Worm (Caenorhabditis elegans) whole organism, L2 larva: ENCODE results near the gene C26B2.2.

Source experiments
- C34F6.9 ChIP-seq: fragments of 150-350 bp; optimal IDR thresholded peaks from 2 replicates; lab custom pipeline; 2014; ENCODE audit warnings: missing biosample characterization, missing genetic modification characterization
- F13H6.1 ChIP-seq: sonication (generic microtip); optimal IDR thresholded peaks from 2 replicates; lab custom pipeline; 2016; ENCODE audit warnings: missing genetic modification characterization, missing compliant biosample characterization
- R02D3.7 ChIP-seq: fragments of 150-350 bp; optimal IDR thresholded peaks from 2 replicates; lab custom pipeline; 2014; ENCODE audit warnings: missing biosample characterization, missing genetic modification characterization
- Y55F3AM.14 ChIP-seq: fragments of 200-800 bp; sonication (Bioruptor generic); optimal IDR thresholded peaks from 2 replicates; lab custom pipeline; 2018; ENCODE audit warnings: mild to moderate bottlenecking, missing genetic modification characterization, missing compliant biosample characterization
- ZK546.5 ChIP-seq: sonication (generic microtip); optimal IDR thresholded peaks from 2 replicates; lab custom pipeline; 2017; ENCODE audit warnings: missing biosample characterization, missing genetic modification characterization
- alr-1 ChIP-seq: fragments of 150-350 bp; optimal IDR thresholded peaks from 2 replicates; lab custom pipeline; 2014; ENCODE audit warnings: missing biosample characterization, missing genetic modification characterization
- aly-2 ChIP-seq: fragments of 150-350 bp; optimal IDR thresholded peaks from 2 replicates; lab custom pipeline; 2014; ENCODE audit warnings: missing biosample characterization, missing genetic modification characterization
- ama-1 ChIP-seq: fragments of 150-350 bp; optimal IDR thresholded peaks from 2 replicates; lab custom pipeline; 2018; ENCODE audit warnings: inconsistent platforms
- blmp-1 ChIP-seq: sonication (generic microtip); optimal IDR thresholded peaks from 2 replicates; lab custom pipeline; 2017; ENCODE audit warnings: missing genetic modification characterization, mild to moderate bottlenecking, missing compliant biosample characterization, antibody characterized with exemption, moderate library complexity; ENCODE audit not compliant: insufficient read depth
- ceh-16 ChIP-seq: fragments of 150-350 bp; optimal IDR thresholded peaks from 2 replicates; lab custom pipeline; 2014; ENCODE audit warnings: missing biosample characterization, missing genetic modification characterization
- ceh-82 ChIP-seq: fragments of 150-350 bp; optimal IDR thresholded peaks from 2 replicates; lab custom pipeline; 2014; ENCODE audit warnings: missing biosample characterization, missing genetic modification characterization
- crh-2 ChIP-seq: sonication (generic microtip); optimal IDR thresholded peaks from 2 replicates; lab custom pipeline; 2017; ENCODE audit warnings: missing biosample characterization, missing genetic modification characterization
- dmd-4 ChIP-seq: sonication (generic microtip); optimal IDR thresholded peaks from 2 replicates; lab custom pipeline; 2017; ENCODE audit warnings: missing biosample characterization, missing genetic modification characterization
- egl-27 ChIP-seq: sonication (generic microtip); optimal IDR thresholded peaks from 3 replicates; lab custom pipeline; 2017; ENCODE audit warnings: missing biosample characterization, missing genetic modification reagents, missing genetic modification characterization
- elt-1 ChIP-seq: fragments of 150-350 bp; optimal IDR thresholded peaks from 2 replicates; lab custom pipeline; 2014; ENCODE audit warnings: missing biosample characterization, missing genetic modification characterization
- elt-3 ChIP-seq: sonication (generic microtip); optimal IDR thresholded peaks from 2 replicates; lab custom pipeline; 2017; ENCODE audit warnings: missing biosample characterization, missing genetic modification characterization
- fos-1 ChIP-seq: fragments of 150-350 bp; optimal IDR thresholded peaks from 2 replicates; lab custom pipeline; 2014; ENCODE audit warnings: missing biosample characterization, missing genetic modification characterization
- gmeb-1 ChIP-seq: fragments of 150-350 bp; optimal IDR thresholded peaks from 2 replicates; lab custom pipeline; 2014; ENCODE audit warnings: missing biosample characterization, missing genetic modification characterization
- lin-11 ChIP-seq: fragments of 150-350 bp; sonication (generic microtip); optimal IDR thresholded peaks from 2 replicates; lab custom pipeline; 2014; ENCODE audit warnings: missing biosample characterization, missing genetic modification characterization, inconsistent platforms, mixed read lengths
- lin-13 ChIP-seq: fragments of 150-350 bp; optimal IDR thresholded peaks from 2 replicates; lab custom pipeline; 2014; ENCODE audit warnings: missing biosample characterization, missing genetic modification reagents, missing genetic modification characterization
- lin-39 ChIP-seq: fragments of 150-350 bp; optimal IDR thresholded peaks from 2 replicates; lab custom pipeline; 2014; ENCODE audit warnings: missing biosample characterization, missing genetic modification reagents, missing genetic modification characterization
- lsy-2 ChIP-seq, 2 experiments: fragments of 150-350 bp in 1 of 2; sonication (generic microtip) in 1 of 2; optimal IDR thresholded peaks; 2 replicates each; lab custom pipeline; 2014 to 2017; ENCODE audit warnings: missing biosample characterization in 2 of 2, missing genetic modification characterization in 2 of 2
- mab-5 ChIP-seq: fragments of 150-350 bp; optimal IDR thresholded peaks from 2 replicates; lab custom pipeline; 2014; ENCODE audit warnings: missing biosample characterization, missing genetic modification characterization
- mbf-1 ChIP-seq: sonication (generic microtip); optimal IDR thresholded peaks from 2 replicates; lab custom pipeline; 2017; ENCODE audit warnings: missing biosample characterization, missing genetic modification characterization
- mdl-1 ChIP-seq, 2 experiments: fragments of 150-350 bp in 1 of 2; sonication (generic microtip) in 1 of 2; optimal IDR thresholded peaks; 2 replicates each; lab custom pipeline; 2017; ENCODE audit warnings: missing biosample characterization in 2 of 2, missing genetic modification characterization in 2 of 2
- nhr-10 ChIP-seq: sonication (generic microtip); optimal IDR thresholded peaks from 2 replicates; lab custom pipeline; 2017; ENCODE audit warnings: missing biosample characterization, missing genetic modification characterization
- nhr-11 ChIP-seq: fragments of 150-350 bp; optimal IDR thresholded peaks from 2 replicates; lab custom pipeline; 2014; ENCODE audit warnings: missing biosample characterization, missing genetic modification characterization
- nhr-12 ChIP-seq: fragments of 150-350 bp; optimal IDR thresholded peaks from 2 replicates; lab custom pipeline; 2014; ENCODE audit warnings: missing biosample characterization, missing genetic modification characterization
- nhr-129 ChIP-seq: fragments of 150-350 bp; optimal IDR thresholded peaks from 2 replicates; lab custom pipeline; 2014; ENCODE audit warnings: missing biosample characterization, missing genetic modification characterization
- nhr-21 ChIP-seq: fragments of 150-350 bp; optimal IDR thresholded peaks from 2 replicates; lab custom pipeline; 2014; ENCODE audit warnings: missing biosample characterization, missing genetic modification characterization
- nhr-23 ChIP-seq: fragments of 150-350 bp; optimal IDR thresholded peaks from 2 replicates; lab custom pipeline; 2014; ENCODE audit warnings: missing biosample characterization, missing genetic modification reagents, missing genetic modification characterization
- nhr-237 ChIP-seq: fragments of 150-350 bp; optimal IDR thresholded peaks from 2 replicates; lab custom pipeline; 2014; ENCODE audit warnings: missing biosample characterization, missing genetic modification characterization
- nhr-25 ChIP-seq: fragments of 150-350 bp; sonication (generic microtip); optimal IDR thresholded peaks from 3 replicates; lab custom pipeline; 2014; ENCODE audit warnings: missing biosample characterization, missing genetic modification characterization
- nhr-6 ChIP-seq: fragments of 150-350 bp; optimal IDR thresholded peaks from 2 replicates; lab custom pipeline; 2014; ENCODE audit warnings: missing biosample characterization, missing genetic modification characterization
- nhr-77 ChIP-seq: fragments of 150-350 bp; optimal IDR thresholded peaks from 2 replicates; lab custom pipeline; 2014; ENCODE audit warnings: missing biosample characterization, missing genetic modification characterization
- peb-1 ChIP-seq: fragments of 150-350 bp; optimal IDR thresholded peaks from 2 replicates; lab custom pipeline; 2014; ENCODE audit warnings: missing biosample characterization, missing genetic modification characterization
- sem-4 ChIP-seq: fragments of 150-350 bp; optimal IDR thresholded peaks from 2 replicates; lab custom pipeline; 2014; ENCODE audit warnings: missing biosample characterization, missing genetic modification reagents, missing genetic modification characterization
- skn-1 ChIP-seq: sonication (generic microtip); optimal IDR thresholded peaks from 2 replicates; lab custom pipeline; 2017; ENCODE audit warnings: missing biosample characterization, missing genetic modification characterization
- sma-3 ChIP-seq: sonication (generic microtip); optimal IDR thresholded peaks from 2 replicates; lab custom pipeline; 2016; ENCODE audit warnings: missing genetic modification reagents, missing genetic modification characterization, missing compliant biosample characterization
- sma-9 ChIP-seq, 2 experiments: fragments of 150-350 bp in 1 of 2; sonication (generic microtip) in 1 of 2; optimal IDR thresholded peaks; 2 replicates each; lab custom pipeline; 2014 to 2016; ENCODE audit warnings: missing genetic modification characterization in 2 of 2, mild to moderate bottlenecking in 1 of 2, missing biosample characterization in 1 of 2, missing compliant biosample characterization in 1 of 2, missing genetic modification reagents in 1 of 2, moderate library complexity in 1 of 2
- snpc-4 ChIP-seq: fragments of 150-350 bp; optimal IDR thresholded peaks from 2 replicates; lab custom pipeline; 2014; ENCODE audit warnings: missing biosample characterization, missing genetic modification characterization
- unc-39 ChIP-seq: fragments of 150-350 bp; optimal IDR thresholded peaks from 2 replicates; lab custom pipeline; 2014; ENCODE audit warnings: missing biosample characterization, missing genetic modification characterization
- unc-55 ChIP-seq: fragments of 150-350 bp; sonication (generic microtip); optimal IDR thresholded peaks from 3 replicates; lab custom pipeline; 2014; ENCODE audit warnings: missing biosample characterization, missing genetic modification reagents, missing genetic modification characterization
- unc-62 ChIP-seq: fragments of 150-350 bp; optimal IDR thresholded peaks from 2 replicates; lab custom pipeline; 2014; ENCODE audit warnings: missing biosample characterization, missing genetic modification reagents, missing genetic modification characterization
- zag-1 ChIP-seq: fragments of 150-350 bp; optimal IDR thresholded peaks from 2 replicates; lab custom pipeline; 2014; ENCODE audit warnings: missing biosample characterization, missing genetic modification characterization
- ztf-1 ChIP-seq: fragments of 200-800 bp; sonication (Bioruptor generic); conservative IDR thresholded peaks from 2 replicates; pipeline ENCODE4 v1.3.6; 2022; ENCODE audit warnings: missing genetic modification characterization, missing compliant biosample characterization
- ztf-11 ChIP-seq: sonication (generic microtip); optimal IDR thresholded peaks from 2 replicates; lab custom pipeline; 2017; ENCODE audit warnings: missing biosample characterization, missing genetic modification characterization
- ztf-4 ChIP-seq: fragments of 150-350 bp; optimal IDR thresholded peaks from 2 replicates; lab custom pipeline; 2014; ENCODE audit warnings: missing biosample characterization, missing genetic modification characterization

C26B2.2 gene

ce11 chrIV:8040610-8041317 is 18.8 kb upstream of the C26B2.2 start:
- no peak for TF ChIP-seq nhr-21 (tag; lab: Kevin White, UChicago)
- TF ChIP-seq ceh-16, result no peak
- TF ChIP-seq crh-2 (tag; lab: Kevin White, UChicago), result peak; percentile 57
- peak; percentile 25 to 53 for TF ChIP-seq lsy-2 (tag; optimal IDR thresholded peaks at IDR 0.05; lab: Kevin White, UChicago)
- TF ChIP-seq nhr-6, result no peak
- TF ChIP-seq elt-3 (tag; lab: Kevin White, UChicago), result no peak
- no peak for TF ChIP-seq snpc-4 (tag; lab: Kevin White, UChicago)
- peak; percentile 65 for TF ChIP-seq unc-55 (GFP tag; lab: Kevin White, UChicago)
- no peak for TF ChIP-seq lin-11 (tag; lab: Kevin White, UChicago)
- TF ChIP-seq elt-1 (tag; lab: Kevin White, UChicago), result no peak
- TF ChIP-seq nhr-23 (tag; lab: Kevin White, UChicago), result no peak
- TF ChIP-seq ZK546.5 (tag; lab: Kevin White, UChicago), result no peak
- TF ChIP-seq alr-1 (tag; lab: Kevin White, UChicago), result no peak
- no peak for TF ChIP-seq nhr-25
- no peak for TF ChIP-seq peb-1
- TF ChIP-seq C34F6.9 (tag; lab: Kevin White, UChicago), result peak; percentile 64
- no peak for TF ChIP-seq nhr-11 (tag; lab: Kevin White, UChicago)
- no peak for TF ChIP-seq ceh-82
- TF ChIP-seq ztf-1 (GFP tag; lab: Robert Waterston, UW), result no peak
- TF ChIP-seq sma-3 (GFP tag; lab: Kevin White, UChicago), result no peak
- TF ChIP-seq nhr-77, result no peak
- TF ChIP-seq dmd-4, result no peak
- TF ChIP-seq lin-13 (GFP tag; lab: Kevin White, UChicago), result peak; percentile 29
- TF ChIP-seq zag-1, result peak; percentile 53
- TF ChIP-seq blmp-1, result no peak
- peak in 1 of 2 experiments; percentile 49 for TF ChIP-seq mdl-1 (tag; optimal IDR thresholded peaks at IDR 0.05; lab: Kevin White, UChicago)
- peak; percentile 8 for TF ChIP-seq Y55F3AM.14
- TF ChIP-seq sma-9 (GFP tag; optimal IDR thresholded peaks at IDR 0.05; lab: Kevin White, UChicago), result peak; percentile 24
- TF ChIP-seq sma-9 (tag; optimal IDR thresholded peaks at IDR 0.05; lab: Kevin White, UChicago), result no peak
- TF ChIP-seq mab-5 (tag; lab: Kevin White, UChicago), result peak; percentile 28
- TF ChIP-seq F13H6.1 (tag; lab: Kevin White, UChicago), result peak; percentile 55
- no peak for TF ChIP-seq ztf-4 (tag; lab: Kevin White, UChicago)
- TF ChIP-seq nhr-10, result no peak
- peak; percentile 36 for TF ChIP-seq nhr-129 (tag; lab: Kevin White, UChicago)
- TF ChIP-seq fos-1 (tag; lab: Kevin White, UChicago), result no peak
- TF ChIP-seq ztf-11 (tag; lab: Kevin White, UChicago), result no peak
- no peak for TF ChIP-seq mbf-1
- TF ChIP-seq egl-27, result no peak
- TF ChIP-seq lin-39 (tag; lab: Kevin White, UChicago), result no peak
- TF ChIP-seq skn-1 (tag; lab: Kevin White, UChicago), result no peak
- TF ChIP-seq nhr-12, result no peak
- no peak for TF ChIP-seq sem-4 (tag; lab: Kevin White, UChicago)
- TF ChIP-seq unc-39 (tag; lab: Kevin White, UChicago), result no peak
- TF ChIP-seq aly-2, result no peak
- TF ChIP-seq gmeb-1, result no peak
- no peak for TF ChIP-seq ama-1 (lab: Kevin White, UChicago)
- TF ChIP-seq R02D3.7 (tag; lab: Kevin White, UChicago), result no peak
- TF ChIP-seq unc-62 (GFP tag; lab: Kevin White, UChicago), result no peak
- no peak for TF ChIP-seq nhr-237
